Fruit fly (Drosophila melanogaster) whole organism, wandering third instar larva: ENCODE measurements around the gene RanBP3.

ENCODE experiments used
- Abd-B ChIP-seq: fragments of >200 bp; optimal IDR thresholded peaks from 2 replicates; lab custom pipeline; 2017; ENCODE audit warnings: missing biosample characterization, missing genetic modification characterization
- CG32264 ChIP-seq: fragments of 200-800 bp; sonication (Bioruptor generic); optimal IDR thresholded peaks from 2 replicates; lab custom pipeline; 2016; ENCODE audit warnings: missing biosample characterization, missing genetic modification characterization
- CG9705 ChIP-seq: fragments of 200-800 bp; sonication (Bioruptor generic); optimal IDR thresholded peaks from 2 replicates; lab custom pipeline; 2018; ENCODE audit warnings: missing biosample characterization, mild to moderate bottlenecking, missing genetic modification characterization
- CrebA ChIP-seq: fragments of 200-800 bp; sonication (Bioruptor generic); optimal IDR thresholded peaks from 2 replicates; lab custom pipeline; 2016; ENCODE audit warnings: missing biosample characterization, mild to moderate bottlenecking, missing genetic modification characterization, borderline replicate concordance
- Dfd ChIP-seq: fragments of >200 bp; optimal IDR thresholded peaks from 2 replicates; lab custom pipeline; 2017; ENCODE audit warnings: missing biosample characterization, missing genetic modification characterization
- Dif ChIP-seq: fragments of 200-275, 200-300 bp; sonication (Bioruptor generic); optimal IDR thresholded peaks from 2 replicates; lab custom pipeline; 2018; ENCODE audit warnings: missing biosample characterization, missing genetic modification characterization; ENCODE audit not compliant: partially characterized antibody
- GATAd ChIP-seq: sonication (Bioruptor generic); optimal IDR thresholded peaks from 2 replicates; lab custom pipeline; 2016; ENCODE audit warnings: missing biosample characterization, missing genetic modification characterization
- HLH106 ChIP-seq: fragments of 200-800 bp; optimal IDR thresholded peaks from 3 replicates; lab custom pipeline; 2019; ENCODE audit warnings: missing biosample characterization, mild to moderate bottlenecking, missing genetic modification characterization, moderate library complexity
- Hnf4 ChIP-seq: fragments of 200-800 bp; sonication (Bioruptor generic); optimal IDR thresholded peaks from 2 replicates; lab custom pipeline; 2016; ENCODE audit warnings: missing biosample characterization, mild to moderate bottlenecking, missing genetic modification characterization
- Hr78 ChIP-seq: fragments of >200 bp; optimal IDR thresholded peaks from 2 replicates; lab custom pipeline; 2017; ENCODE audit warnings: missing biosample characterization, missing genetic modification characterization
- Hr83 ChIP-seq: fragments of 200-300 bp; sonication (Bioruptor generic); optimal IDR thresholded peaks from 2 replicates; lab custom pipeline; 2016; ENCODE audit warnings: missing biosample characterization, mild to moderate bottlenecking, missing genetic modification characterization, moderate library complexity; ENCODE audit not compliant: poor library complexity, severe bottlenecking
- Jra ChIP-seq: sonication (Bioruptor generic); optimal IDR thresholded peaks from 2 replicates; lab custom pipeline; 2016; ENCODE audit warnings: missing biosample characterization, missing genetic modification characterization
- Mio ChIP-seq: sonication (Bioruptor generic); optimal IDR thresholded peaks from 2 replicates; lab custom pipeline; 2016; ENCODE audit warnings: missing biosample characterization, missing genetic modification characterization
- Myc ChIP-seq: fragments of >200 bp; optimal IDR thresholded peaks from 2 replicates; lab custom pipeline; 2017
- N ChIP-seq: fragments of >200 bp; optimal IDR thresholded peaks from 2 replicates; lab custom pipeline; 2018; ENCODE audit warnings: missing biosample characterization, missing external identifiers, missing genetic modification characterization
- OdsH ChIP-seq: fragments of 200-800 bp; sonication (Bioruptor generic); optimal IDR thresholded peaks from 2 replicates; lab custom pipeline; 2016; ENCODE audit warnings: missing biosample characterization, mild to moderate bottlenecking, missing genetic modification characterization
- Rel ChIP-seq, 2 experiments: fragments of 200-800 bp; sonication (Bioruptor generic) in 1 of 2; optimal IDR thresholded peaks; 2 replicates in 1 of 2; 3 replicates in 1 of 2; lab custom pipeline; 2016 to 2019; ENCODE audit warnings: mild to moderate bottlenecking in 2 of 2, missing biosample characterization in 2 of 2, missing genetic modification characterization in 2 of 2, moderate library complexity in 1 of 2
- Sp1 ChIP-seq: fragments of 200-800 bp; sonication (Bioruptor generic); optimal IDR thresholded peaks from 3 replicates; lab custom pipeline; 2019; ENCODE audit warnings: missing biosample characterization, mild to moderate bottlenecking, missing genetic modification characterization, moderate library complexity
- Vsx2 ChIP-seq: fragments of 200-300, 225-300 bp; sonication (Bioruptor generic); optimal IDR thresholded peaks from 2 replicates; lab custom pipeline; 2018; ENCODE audit warnings: missing biosample characterization, missing genetic modification characterization; ENCODE audit not compliant: partially characterized antibody
- br ChIP-seq: fragments of 200-800 bp; sonication (Bioruptor generic); optimal IDR thresholded peaks from 2 replicates; lab custom pipeline; 2016; ENCODE audit warnings: missing biosample characterization, missing genetic modification characterization
- brk ChIP-seq: fragments of 200-800 bp; sonication (Bioruptor generic); optimal IDR thresholded peaks from 2 replicates; lab custom pipeline; 2016; ENCODE audit warnings: missing biosample characterization, mild to moderate bottlenecking, missing genetic modification characterization
- dl ChIP-seq, 2 experiments: fragments of 175-275, 200-275 bp in 1 of 2; fragments of 200-275 bp in 1 of 2; sonication (Bioruptor generic); optimal IDR thresholded peaks; lab custom pipeline; 2018; ENCODE audit warnings: mild to moderate bottlenecking in 2 of 2, missing biosample characterization in 2 of 2, missing genetic modification characterization in 2 of 2, moderate library complexity in 2 of 2; ENCODE audit not compliant: partially characterized antibody in 2 of 2, insufficient read depth in 1 of 2
- dmrt93B ChIP-seq: fragments of 200-800 bp; sonication (Bioruptor generic); optimal IDR thresholded peaks from 2 replicates; lab custom pipeline; 2018; ENCODE audit warnings: missing biosample characterization, mild to moderate bottlenecking, missing genetic modification characterization
- dsf ChIP-seq: sonication (Bioruptor generic); optimal IDR thresholded peaks from 2 replicates; lab custom pipeline; 2016; ENCODE audit warnings: missing biosample characterization, missing genetic modification characterization, borderline replicate concordance
- ey ChIP-seq: fragments of 200-800 bp; sonication (Bioruptor generic); optimal IDR thresholded peaks from 2 replicates; lab custom pipeline; 2016; ENCODE audit warnings: missing biosample characterization, missing genetic modification characterization
- foxo ChIP-seq, 2 experiments: fragments of 200-800 bp; sonication (Bioruptor generic); optimal IDR thresholded peaks; 2 replicates in 1 of 2; 3 replicates in 1 of 2; lab custom pipeline; 2016 to 2017; ENCODE audit warnings: missing biosample characterization in 2 of 2, missing genetic modification characterization in 2 of 2
- fru ChIP-seq: fragments of 200-800 bp; sonication (Bioruptor generic); optimal IDR thresholded peaks from 3 replicates; lab custom pipeline; 2016; ENCODE audit warnings: missing biosample characterization, mild to moderate bottlenecking, missing genetic modification characterization
- h ChIP-seq: fragments of 200-800 bp; sonication (Bioruptor generic); optimal IDR thresholded peaks from 3 replicates; lab custom pipeline; 2016; ENCODE audit warnings: missing biosample characterization, mild to moderate bottlenecking, missing genetic modification characterization
- jim ChIP-seq: fragments of 175-275, 200-325 bp; sonication (Bioruptor generic); optimal IDR thresholded peaks from 2 replicates; lab custom pipeline; 2016; ENCODE audit warnings: missing biosample characterization, mild to moderate bottlenecking, missing genetic modification characterization
- lola ChIP-seq: fragments of >200 bp; optimal IDR thresholded peaks from 2 replicates; lab custom pipeline; 2017; ENCODE audit warnings: missing biosample characterization, missing genetic modification characterization
- pan ChIP-seq: fragments of >200 bp; optimal IDR thresholded peaks from 2 replicates; lab custom pipeline; 2017
- psq ChIP-seq: fragments of 200-800 bp; sonication (Bioruptor generic); optimal IDR thresholded peaks from 3 replicates; lab custom pipeline; 2017; ENCODE audit warnings: missing biosample characterization, mild to moderate bottlenecking, missing genetic modification characterization, moderate library complexity
- rgr ChIP-seq: fragments of 200-800 bp; sonication (Bioruptor generic); optimal IDR thresholded peaks from 3 replicates; lab custom pipeline; 2016; ENCODE audit warnings: missing biosample characterization, mild to moderate bottlenecking, missing genetic modification characterization
- sage ChIP-seq: fragments of 200-800 bp; sonication (Bioruptor generic); optimal IDR thresholded peaks from 2 replicates; lab custom pipeline; 2016; ENCODE audit warnings: missing biosample characterization, mild to moderate bottlenecking, missing genetic modification characterization
- sv ChIP-seq: fragments of 200-800 bp; sonication (Bioruptor generic); optimal IDR thresholded peaks from 3 replicates; lab custom pipeline; 2016; ENCODE audit warnings: missing biosample characterization, missing genetic modification characterization
- tai ChIP-seq: sonication (Bioruptor generic); optimal IDR thresholded peaks from 2 replicates; lab custom pipeline; 2016; ENCODE audit warnings: missing biosample characterization, missing genetic modification characterization
- usp ChIP-seq: fragments of >200 bp; optimal IDR thresholded peaks from 2 replicates; lab custom pipeline; 2017; ENCODE audit warnings: missing biosample characterization, missing genetic modification characterization
- woc ChIP-seq: sonication (Bioruptor generic); optimal IDR thresholded peaks from 2 replicates; lab custom pipeline; 2016; ENCODE audit warnings: missing biosample characterization, mild to moderate bottlenecking, missing genetic modification characterization

Gene RanBP3

DNA sequence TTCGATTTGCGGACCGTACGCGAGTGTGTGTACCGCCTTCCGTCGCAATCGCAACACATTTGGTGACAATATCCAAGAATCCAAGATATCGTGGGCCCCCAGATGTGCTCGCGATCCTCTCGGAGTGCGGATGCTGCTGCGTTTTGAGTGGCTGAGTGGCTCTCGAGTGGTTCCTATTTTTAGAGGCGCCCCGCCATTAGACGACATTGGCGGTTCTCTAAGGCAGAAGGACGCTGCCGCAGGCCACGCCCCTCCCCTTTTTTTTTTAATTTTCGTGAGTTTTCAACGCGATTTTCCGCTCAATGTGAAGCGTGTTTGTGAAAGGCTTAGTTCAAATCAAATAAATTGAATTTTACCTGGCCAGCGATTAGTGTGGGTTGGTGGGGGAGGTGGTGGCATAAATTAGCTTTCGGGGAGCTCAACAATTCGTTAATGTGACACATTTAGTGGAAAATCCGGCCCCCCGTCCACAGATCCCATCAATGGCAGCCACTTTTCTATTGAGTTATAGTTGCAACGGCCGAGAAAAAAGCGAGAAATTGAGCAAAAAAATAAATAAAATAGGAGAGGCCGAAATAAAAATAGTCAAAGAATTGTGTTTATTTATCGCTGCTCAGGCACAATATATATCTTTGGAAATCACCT, 34.2 kb downstream of the RanBP3 start, which contains the start of gene nau:
Gene nau, minus strand, starts transcription at position 61 of the 645 bp plus-strand sequence.
- TF ChIP-seq pan (lab: Kevin White, UChicago) (no peak), usp (GFP tag; lab: Kevin White, UChicago) (no peak), Jra (no peak), Rel (GFP tag; optimal IDR thresholded peaks at IDR 0.05; lab: Kevin White, UChicago) (no peak), Rel (tag; optimal IDR thresholded peaks at IDR 0.05; lab: Kevin White, UChicago) (no peak), Myc (lab: Kevin White, UChicago) (no peak), brk (GFP tag; lab: Kevin White, UChicago) (no peak), CrebA (GFP tag; lab: Kevin White, UChicago) (no peak), Sp1 (GFP tag; lab: Kevin White, UChicago) (no peak), HLH106 (tag; lab: Kevin White, UChicago) (no peak), Hr78 (GFP tag; lab: Kevin White, UChicago) (no peak)

DNA sequence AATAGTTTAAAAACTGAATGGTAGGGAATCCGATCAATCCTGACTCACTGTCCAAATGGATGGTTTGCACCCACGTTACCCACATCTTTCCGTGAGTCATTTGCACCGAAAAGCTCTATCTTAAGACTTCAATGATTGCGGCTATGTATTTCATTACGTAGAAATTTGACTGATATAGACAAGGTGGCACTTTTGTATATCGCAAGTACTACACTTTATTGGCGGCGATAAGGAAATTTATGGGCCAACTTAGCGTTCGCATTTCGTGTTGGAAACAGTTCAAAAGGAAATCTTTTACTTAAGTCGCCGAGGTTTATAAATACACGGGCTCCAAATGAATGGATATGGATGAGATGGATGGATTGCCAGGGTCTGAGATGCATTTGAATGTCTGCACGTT, 37.8 kb downstream of the RanBP3 start:
- TF ChIP-seq CrebA (GFP tag; lab: Kevin White, UChicago) (peak; percentile 84), usp (GFP tag; lab: Kevin White, UChicago) (no peak)

DNA sequence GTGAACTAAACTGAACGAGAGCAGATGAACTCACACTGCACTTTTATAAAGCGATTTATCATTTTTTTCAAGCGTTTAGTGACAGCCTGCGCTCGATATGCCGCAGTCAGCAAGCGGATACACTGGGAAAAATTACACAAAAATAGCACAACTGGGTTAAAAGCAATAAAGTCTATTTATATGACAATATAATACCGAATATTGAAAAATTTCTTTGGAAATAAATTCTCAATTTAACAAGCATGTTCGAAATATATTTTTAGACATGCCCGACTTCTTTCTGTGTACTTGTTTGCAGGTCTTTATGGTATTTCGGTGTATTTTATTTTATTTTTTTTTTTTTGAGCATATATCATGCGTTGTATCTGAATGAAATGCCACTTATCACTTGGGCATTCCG, 38.7 kb downstream of the RanBP3 start:
- TF ChIP-seq usp (GFP tag; lab: Kevin White, UChicago) (no peak), Sp1 (GFP tag; lab: Kevin White, UChicago) (peak; percentile 86), br (GFP tag; lab: Kevin White, UChicago) (peak; percentile 90), woc (peak; percentile 65), N (GFP tag; lab: Kevin White, UChicago) (no peak), Abd-B (no peak), rgr (GFP tag; lab: Kevin White, UChicago) (peak; percentile 87), lola (no peak), ey (GFP tag; lab: Kevin White, UChicago) (peak; percentile 86), psq (GFP tag; lab: Kevin White, UChicago) (peak; percentile 76), Hnf4 (GFP tag; lab: Kevin White, UChicago) (peak; percentile 91), Dif (no peak), Mio (GFP tag; lab: Kevin White, UChicago) (peak; percentile 10), h (GFP tag; lab: Kevin White, UChicago) (peak; percentile 90), foxo (GFP tag; optimal IDR thresholded peaks at IDR 0.05; lab: Kevin White, UChicago) (peak; percentile 55 to 88), OdsH (GFP tag; lab: Kevin White, UChicago) (peak; percentile 88), CG32264 (GFP tag; lab: Kevin White, UChicago) (peak; percentile 61), dsf (GFP tag; lab: Kevin White, UChicago) (peak; percentile 37), dl (GFP tag; optimal IDR thresholded peaks at IDR 0.05; lab: Kevin White, UChicago; ENCODE audit: insufficient read depth in 1 of 2, partially characterized antibody in 2 of 2) (no peak), Rel (GFP tag; optimal IDR thresholded peaks at IDR 0.05; lab: Kevin White, UChicago) (peak; percentile 22), Rel (tag; optimal IDR thresholded peaks at IDR 0.05; lab: Kevin White, UChicago) (peak; percentile 21), pan (lab: Kevin White, UChicago) (no peak), fru (GFP tag; lab: Kevin White, UChicago) (peak; percentile 87), Myc (lab: Kevin White, UChicago) (no peak), Vsx2 (GFP tag; lab: Kevin White, UChicago) (no peak), HLH106 (tag; lab: Kevin White, UChicago) (peak; percentile 78), sage (peak; percentile 65), dmrt93B (GFP tag; lab: Kevin White, UChicago) (peak; percentile 75), sv (GFP tag; lab: Kevin White, UChicago) (peak; percentile 45), GATAd (no peak), brk (GFP tag; lab: Kevin White, UChicago) (peak; percentile 72), tai (peak; percentile 76), Dfd (GFP tag; lab: Kevin White, UChicago) (no peak), jim (GFP tag; lab: Kevin White, UChicago) (no peak), Hr83 (GFP tag; lab: Kevin White, UChicago) (no peak), CrebA (GFP tag; lab: Kevin White, UChicago) (no peak), Hr78 (GFP tag; lab: Kevin White, UChicago) (no peak), CG9705 (peak; percentile 74), Jra (peak; percentile 83)
